Worm (Caenorhabditis elegans) whole organism, mixed stage, embryonic: ENCODE measurements around the gene C04F5.2.
A peak's percentile ranks its signal among the peaks of the same experiment; 100 is the strongest.

Experiments
- M03D4.4 ChIP-seq: sonication (generic microtip); optimal IDR thresholded peaks from 2 replicates; lab custom pipeline; 2017; ENCODE audit warnings: mild to moderate bottlenecking, missing genetic modification characterization, missing compliant biosample characterization
- bed-3 ChIP-seq: fragments of 200-800 bp; sonication (Bioruptor generic); optimal IDR thresholded peaks from 3 replicates; lab custom pipeline; 2018; ENCODE audit warnings: mild to moderate bottlenecking, missing genetic modification characterization, moderate library complexity, missing compliant biosample characterization
- ceh-39 ChIP-seq: fragments of 150-350 bp; optimal IDR thresholded peaks from 2 replicates; lab custom pipeline; 2014; ENCODE audit warnings: missing biosample characterization, missing genetic modification characterization
- ceh-43 ChIP-seq: fragments of 200-800 bp; sonication (Bioruptor generic); optimal IDR thresholded peaks from 2 replicates; lab custom pipeline; 2018; ENCODE audit warnings: mild to moderate bottlenecking, missing genetic modification characterization, moderate library complexity, missing compliant biosample characterization
- ceh-83 ChIP-seq: fragments of 200-800 bp; sonication (Bioruptor generic); optimal IDR thresholded peaks from 2 replicates; lab custom pipeline; 2018; ENCODE audit warnings: mild to moderate bottlenecking, missing genetic modification characterization, missing compliant biosample characterization
- ces-1 ChIP-seq: fragments of 150-350 bp; optimal IDR thresholded peaks from 2 replicates; lab custom pipeline; 2014; ENCODE audit warnings: missing biosample characterization, missing genetic modification reagents, missing genetic modification characterization
- cnd-1 ChIP-seq: fragments of 200-800 bp; sonication (Bioruptor generic); optimal IDR thresholded peaks from 2 replicates; lab custom pipeline; 2018; ENCODE audit warnings: mild to moderate bottlenecking, missing genetic modification characterization, missing compliant biosample characterization
- drap-1 ChIP-seq: fragments of 200-800 bp; sonication (Bioruptor generic); optimal IDR thresholded peaks from 3 replicates; lab custom pipeline; 2018; ENCODE audit warnings: mild to moderate bottlenecking, missing genetic modification characterization, missing compliant biosample characterization
- elt-1 ChIP-seq: sonication (generic microtip); optimal IDR thresholded peaks from 2 replicates; lab custom pipeline; 2017; ENCODE audit warnings: missing genetic modification characterization, mild to moderate bottlenecking, missing compliant biosample characterization, antibody characterized with exemption, moderate library complexity, borderline replicate concordance; ENCODE audit not compliant: insufficient read depth
- elt-3 ChIP-seq: fragments of 150-350 bp; optimal IDR thresholded peaks from 2 replicates; lab custom pipeline; 2014; ENCODE audit warnings: missing biosample characterization, missing genetic modification characterization
- flh-1 ChIP-seq: fragments of 200-800 bp; sonication (Bioruptor generic); optimal IDR thresholded peaks from 2 replicates; lab custom pipeline; 2018; ENCODE audit warnings: mild to moderate bottlenecking, missing genetic modification characterization, moderate library complexity, missing compliant biosample characterization
- ham-2 ChIP-seq: fragments of 200-800 bp; sonication (Bioruptor generic); optimal IDR thresholded peaks from 2 replicates; lab custom pipeline; 2018; ENCODE audit warnings: mild to moderate bottlenecking, missing genetic modification characterization, missing compliant biosample characterization
- hlh-1 ChIP-seq: fragments of 150-350 bp; optimal IDR thresholded peaks from 2 replicates; lab custom pipeline; 2014; ENCODE audit warnings: missing biosample characterization, missing genetic modification reagents, missing genetic modification characterization
- lin-32 ChIP-seq: fragments of 200-800 bp; sonication (Bioruptor generic); optimal IDR thresholded peaks from 2 replicates; lab custom pipeline; 2018; ENCODE audit warnings: mild to moderate bottlenecking, missing genetic modification characterization, missing compliant biosample characterization
- mab-5 ChIP-seq: fragments of 150-350 bp; optimal IDR thresholded peaks from 2 replicates; lab custom pipeline; 2014; ENCODE audit warnings: missing biosample characterization, missing genetic modification characterization
- mep-1 ChIP-seq: fragments of 150-350 bp; optimal IDR thresholded peaks from 2 replicates; lab custom pipeline; 2017; ENCODE audit warnings: missing biosample characterization, missing genetic modification reagents, missing genetic modification characterization, inconsistent platforms
- mls-2 ChIP-seq: sonication (generic microtip); optimal IDR thresholded peaks from 2 replicates; lab custom pipeline; 2016; ENCODE audit warnings: mild to moderate bottlenecking, missing genetic modification characterization, moderate library complexity, missing compliant biosample characterization
- nhr-12 ChIP-seq: fragments of 150-350 bp; optimal IDR thresholded peaks from 2 replicates; lab custom pipeline; 2014; ENCODE audit warnings: missing biosample characterization, missing genetic modification characterization
- nhr-2 ChIP-seq: fragments of 150-350 bp; optimal IDR thresholded peaks from 2 replicates; lab custom pipeline; 2014; ENCODE audit warnings: missing biosample characterization, missing genetic modification characterization
- nhr-237 ChIP-seq: fragments of 150-350 bp; optimal IDR thresholded peaks from 2 replicates; lab custom pipeline; 2014; ENCODE audit warnings: missing biosample characterization, missing genetic modification characterization
- nhr-76 ChIP-seq: sonication (generic microtip); optimal IDR thresholded peaks from 2 replicates; lab custom pipeline; 2017; ENCODE audit warnings: missing biosample characterization, missing genetic modification characterization
- sem-2 ChIP-seq: fragments of 200-800 bp; sonication (Bioruptor generic); optimal IDR thresholded peaks from 2 replicates; lab custom pipeline; 2018; ENCODE audit warnings: mild to moderate bottlenecking, missing genetic modification characterization, missing compliant biosample characterization
- sptf-1 ChIP-seq: sonication (generic microtip); optimal IDR thresholded peaks from 2 replicates; lab custom pipeline; 2017; ENCODE audit warnings: mild to moderate bottlenecking, missing genetic modification characterization, moderate library complexity, missing compliant biosample characterization
- tbx-8 ChIP-seq: fragments of 200-800 bp; sonication (Bioruptor generic); optimal IDR thresholded peaks from 2 replicates; lab custom pipeline; 2018; ENCODE audit warnings: mild to moderate bottlenecking, missing genetic modification characterization, moderate library complexity, missing compliant biosample characterization
- unc-120 ChIP-seq: sonication (generic microtip); optimal IDR thresholded peaks from 2 replicates; lab custom pipeline; 2017; ENCODE audit warnings: missing genetic modification characterization, missing compliant biosample characterization; ENCODE audit not compliant: poor library complexity, severe bottlenecking
- unc-39 ChIP-seq: fragments of 150-350 bp; optimal IDR thresholded peaks from 2 replicates; lab custom pipeline; 2014; ENCODE audit warnings: missing biosample characterization, missing genetic modification characterization
- unc-62 ChIP-seq: fragments of 150-350 bp; optimal IDR thresholded peaks from 2 replicates; lab custom pipeline; 2014; ENCODE audit warnings: missing biosample characterization, missing genetic modification reagents, missing genetic modification characterization
- zip-8 ChIP-seq: fragments of 150-350 bp; optimal IDR thresholded peaks from 2 replicates; lab custom pipeline; 2014; ENCODE audit warnings: missing biosample characterization, missing genetic modification characterization

Gene C04F5.2

ce11 chrV:5084957-5085465 is 11.9 kb downstream of the C04F5.2 start, which contains the start of gene Y58A7A.4:
Gene Y58A7A.4, minus strand, starts transcription at chrV:5085007.
- TF ChIP-seq mep-1 (tag; lab: Kevin White, UChicago) (no peak), unc-62 (no peak), cnd-1 (tag; lab: Kevin White, UChicago) (no peak), tbx-8 (GFP tag; lab: Kevin White, UChicago) (no peak), nhr-12 (tag; lab: Kevin White, UChicago) (no peak), ceh-43 (GFP tag; lab: Kevin White, UChicago) (no peak), elt-3 (tag; lab: Kevin White, UChicago) (no peak), mab-5 (tag; lab: Kevin White, UChicago) (no peak), hlh-1 (tag; lab: Kevin White, UChicago) (no peak), flh-1 (GFP tag; lab: Kevin White, UChicago) (no peak), ceh-83 (GFP tag; lab: Kevin White, UChicago) (no peak), nhr-76 (tag; lab: Kevin White, UChicago) (no peak), ham-2 (GFP tag; lab: Kevin White, UChicago) (no peak)
- TF ChIP-seq, all 35 proteins: peak for 0

ce11 chrV:5080853-5081338 is 16.0 kb downstream of the C04F5.2 start, which contains the start of gene Y58A7A.3:
Gene Y58A7A.3, minus strand, starts transcription at chrV:5080903.
- no peak for TF ChIP-seq mep-1 (tag; lab: Kevin White, UChicago)
- no peak for TF ChIP-seq flh-1 (GFP tag; lab: Kevin White, UChicago)
- no peak for TF ChIP-seq tbx-8 (GFP tag; lab: Kevin White, UChicago)
- TF ChIP-seq nhr-12 (tag; lab: Kevin White, UChicago) = no peak
- TF ChIP-seq hlh-1 (tag; lab: Kevin White, UChicago) = no peak
- TF ChIP-seq elt-3 (tag; lab: Kevin White, UChicago) = peak; percentile 86
- TF ChIP-seq zip-8 (tag; lab: Kevin White, UChicago) = peak; percentile 1
- TF ChIP-seq unc-39 (tag; lab: Kevin White, UChicago) = no peak
- no peak for TF ChIP-seq nhr-237
- no peak for TF ChIP-seq bed-3
- TF ChIP-seq ceh-43 (GFP tag; lab: Kevin White, UChicago) = no peak
- TF ChIP-seq ceh-83 (GFP tag; lab: Kevin White, UChicago) = no peak

- TF ChIP-seq nhr-2 (no peak), M03D4.4 (tag; lab: Kevin White, UChicago) (no peak), ces-1 (GFP tag; lab: Kevin White, UChicago) (no peak), lin-32 (no peak), hlh-1 (tag; lab: Kevin White, UChicago) (no peak), nhr-237 (no peak), unc-120 (no peak), zip-8 (tag; lab: Kevin White, UChicago) (no peak), ham-2 (GFP tag; lab: Kevin White, UChicago) (no peak), mls-2 (tag; lab: Kevin White, UChicago) (no peak)
Measured at ce11 chrV:5072082-5072481, 24.9 kb downstream of the C04F5.2 start, which contains the start of gene Y58A7A.2. Gene Y58A7A.2, minus strand, starts transcription at chrV:5072182.

ce11 chrV:5069440-5069839 is 27.5 kb downstream of the C04F5.2 start, which contains the start of gene Y58A7A.1:
Gene Y58A7A.1, minus strand, starts transcription at chrV:5069540.
- TF ChIP-seq nhr-76 (tag; lab: Kevin White, UChicago) (no peak), ceh-43 (GFP tag; lab: Kevin White, UChicago) (no peak), drap-1 (GFP tag; lab: Kevin White, UChicago) (no peak), nhr-237 (no peak), cnd-1 (tag; lab: Kevin White, UChicago) (no peak), sem-2 (no peak), ceh-39 (tag; lab: Kevin White, UChicago) (no peak), elt-1 (tag; lab: Kevin White, UChicago) (no peak), sptf-1 (no peak)

- TF ChIP-seq nhr-2 (no peak), lin-32 (no peak), sem-2 (no peak), zip-8 (tag; lab: Kevin White, UChicago) (no peak), flh-1 (GFP tag; lab: Kevin White, UChicago) (no peak), unc-39 (tag; lab: Kevin White, UChicago) (no peak)
Measured at ce11 chrV:5067390-5067789, 29.5 kb downstream of the C04F5.2 start.
